Worm (Caenorhabditis elegans) whole organism, late embryonic: ENCODE results near the gene clec-6.

ENCODE experiments used
- C08G9.2 ChIP-seq: sonication (generic microtip); optimal IDR thresholded peaks from 2 replicates; lab custom pipeline; 2016; ENCODE audit warnings: mild to moderate bottlenecking, missing genetic modification characterization, moderate library complexity, missing compliant biosample characterization
- T23F11.4 ChIP-seq: fragments of 200-800 bp; sonication (Bioruptor generic); optimal IDR thresholded peaks from 2 replicates; lab custom pipeline; 2018; ENCODE audit warnings: mild to moderate bottlenecking, missing genetic modification characterization, missing compliant biosample characterization
- ahr-1 ChIP-seq: sonication (generic microtip); optimal IDR thresholded peaks from 2 replicates; lab custom pipeline; 2016; ENCODE audit warnings: missing genetic modification characterization, missing compliant biosample characterization
- ceh-14 ChIP-seq: sonication (generic microtip); optimal IDR thresholded peaks from 2 replicates; lab custom pipeline; 2016; ENCODE audit warnings: missing genotype, missing genetic modification characterization, missing compliant biosample characterization
- ceh-18 ChIP-seq: sonication (generic microtip); optimal IDR thresholded peaks from 2 replicates; lab custom pipeline; 2016; ENCODE audit warnings: missing genetic modification characterization, missing compliant biosample characterization
- ceh-2 ChIP-seq: sonication (generic microtip); optimal IDR thresholded peaks from 2 replicates; lab custom pipeline; 2016; ENCODE audit warnings: missing genotype, missing genetic modification characterization, missing compliant biosample characterization
- ceh-24 ChIP-seq: sonication (generic microtip); optimal IDR thresholded peaks from 2 replicates; lab custom pipeline; 2016; ENCODE audit warnings: mild to moderate bottlenecking, missing genetic modification characterization, missing compliant biosample characterization
- ceh-30 ChIP-seq: fragments of 150-350 bp; optimal IDR thresholded peaks from 2 replicates; lab custom pipeline; 2014; ENCODE audit warnings: missing biosample characterization, missing genetic modification characterization
- ceh-31 ChIP-seq: sonication (generic microtip); optimal IDR thresholded peaks from 2 replicates; lab custom pipeline; 2016; ENCODE audit warnings: missing genetic modification characterization, missing compliant biosample characterization
- ceh-34 ChIP-seq: sonication (generic microtip); optimal IDR thresholded peaks from 2 replicates; lab custom pipeline; 2016; ENCODE audit warnings: mild to moderate bottlenecking, missing genetic modification characterization, missing compliant biosample characterization
- ceh-45 ChIP-seq: fragments of 200-800 bp; sonication (Bioruptor generic); IDR thresholded peaks from 2 replicates; pipeline ENCODE4 v1.3.6; 2022; ENCODE audit warnings: missing genetic modification reagents, missing genetic modification characterization, missing compliant biosample characterization
- ceh-6 ChIP-seq: fragments of 200-800 bp; sonication (Bioruptor generic); optimal IDR thresholded peaks from 2 replicates; lab custom pipeline; 2018; ENCODE audit warnings: mild to moderate bottlenecking, missing genetic modification characterization, missing compliant biosample characterization
- ceh-9 ChIP-seq: sonication (generic microtip); optimal IDR thresholded peaks from 2 replicates; lab custom pipeline; 2016; ENCODE audit warnings: mild to moderate bottlenecking, missing genetic modification characterization, inconsistent platforms, missing compliant biosample characterization
- dmd-4 ChIP-seq: sonication (generic microtip); optimal IDR thresholded peaks from 2 replicates; lab custom pipeline; 2016; ENCODE audit warnings: borderline replicate concordance, missing genetic modification characterization, missing compliant biosample characterization
- eyg-1 ChIP-seq: sonication (generic microtip); optimal IDR thresholded peaks from 2 replicates; lab custom pipeline; 2016; ENCODE audit warnings: missing genotype, missing genetic modification characterization, missing compliant biosample characterization
- fkh-6 ChIP-seq: sonication (generic microtip); optimal IDR thresholded peaks from 2 replicates; lab custom pipeline; 2016; ENCODE audit warnings: missing genetic modification characterization, missing compliant biosample characterization
- gmeb-2 ChIP-seq: sonication (generic microtip); optimal IDR thresholded peaks from 2 replicates; lab custom pipeline; 2016; ENCODE audit warnings: missing genetic modification characterization, inconsistent platforms, missing compliant biosample characterization
- hlh-30 ChIP-seq: sonication (generic microtip); optimal IDR thresholded peaks from 2 replicates; lab custom pipeline; 2017; ENCODE audit warnings: antibody characterized with exemption, missing genetic modification characterization, missing compliant biosample characterization; ENCODE audit not compliant: insufficient read depth
- hlh-6 ChIP-seq: sonication (generic microtip); optimal IDR thresholded peaks from 2 replicates; lab custom pipeline; 2016; ENCODE audit warnings: missing genotype, missing genetic modification characterization, missing compliant biosample characterization
- hlh-8 ChIP-seq: sonication (generic microtip); optimal IDR thresholded peaks from 2 replicates; lab custom pipeline; 2016; ENCODE audit warnings: missing genotype, missing genetic modification characterization, missing compliant biosample characterization
- madf-2 ChIP-seq: sonication (generic microtip); optimal IDR thresholded peaks from 2 replicates; lab custom pipeline; 2017; ENCODE audit warnings: missing genetic modification characterization, missing compliant biosample characterization
- mec-3 ChIP-seq: sonication (generic microtip); optimal IDR thresholded peaks from 2 replicates; lab custom pipeline; 2016; ENCODE audit warnings: borderline replicate concordance, missing genetic modification characterization, missing compliant biosample characterization
- nfya-1 ChIP-seq: sonication (generic microtip); optimal IDR thresholded peaks from 2 replicates; lab custom pipeline; 2017; ENCODE audit warnings: missing genetic modification characterization, mild to moderate bottlenecking, missing compliant biosample characterization, antibody characterized with exemption, moderate library complexity
- pag-3 ChIP-seq: sonication (generic microtip); optimal IDR thresholded peaks from 2 replicates; lab custom pipeline; 2016; ENCODE audit warnings: missing compliant biosample characterization, missing genetic modification characterization, borderline replicate concordance
- pqm-1 ChIP-seq: sonication (generic microtip); optimal IDR thresholded peaks from 2 replicates; lab custom pipeline; 2016; ENCODE audit warnings: missing genetic modification characterization, missing compliant biosample characterization
- pros-1 ChIP-seq: fragments of 150-350 bp; optimal IDR thresholded peaks from 2 replicates; lab custom pipeline; 2014; ENCODE audit warnings: missing biosample characterization, missing genetic modification reagents, missing genetic modification characterization
- ref-2 ChIP-seq: sonication (generic microtip); optimal IDR thresholded peaks from 2 replicates; lab custom pipeline; 2016; ENCODE audit warnings: missing genetic modification characterization, missing compliant biosample characterization
- rnt-1 ChIP-seq: sonication (generic microtip); optimal IDR thresholded peaks from 2 replicates; lab custom pipeline; 2016; ENCODE audit warnings: missing genetic modification characterization, missing compliant biosample characterization
- sox-4 ChIP-seq: sonication (generic microtip); optimal IDR thresholded peaks from 2 replicates; lab custom pipeline; 2017; ENCODE audit warnings: mild to moderate bottlenecking, missing genetic modification characterization, inconsistent platforms, missing compliant biosample characterization
- syd-9 ChIP-seq: sonication (generic microtip); optimal IDR thresholded peaks from 2 replicates; lab custom pipeline; 2016; ENCODE audit warnings: mild to moderate bottlenecking, missing genetic modification characterization, moderate library complexity, missing compliant biosample characterization
- tbx-7 ChIP-seq: sonication (generic microtip); optimal IDR thresholded peaks from 2 replicates; lab custom pipeline; 2016; ENCODE audit warnings: missing genotype, missing genetic modification characterization, missing compliant biosample characterization
- unc-3 ChIP-seq, 2 experiments: fragments of 200-800 bp in 1 of 2; sonication (Bioruptor generic) in 1 of 2; sonication (generic microtip) in 1 of 2; conservative IDR thresholded peaks in 1 of 2; optimal IDR thresholded peaks in 1 of 2; 2 replicates each; pipeline versions ENCODE4 v1.3.6 to Lab custom; 2016 to 2022; ENCODE audit warnings: missing compliant biosample characterization in 2 of 2, missing genetic modification characterization in 2 of 2, missing genetic modification reagents in 1 of 2
- unc-42 ChIP-seq: sonication (generic microtip); optimal IDR thresholded peaks from 2 replicates; lab custom pipeline; 2016; ENCODE audit warnings: missing genotype, missing genetic modification characterization, missing compliant biosample characterization
- unc-55 ChIP-seq: sonication (generic microtip); optimal IDR thresholded peaks from 2 replicates; lab custom pipeline; 2017; ENCODE audit warnings: missing biosample characterization, missing genetic modification reagents, missing genetic modification characterization
- unc-86 ChIP-seq: sonication (generic microtip); optimal IDR thresholded peaks from 2 replicates; lab custom pipeline; 2016; ENCODE audit warnings: missing genetic modification characterization, missing compliant biosample characterization
- zip-5 ChIP-seq: sonication (generic microtip); optimal IDR thresholded peaks from 2 replicates; lab custom pipeline; 2016; ENCODE audit warnings: missing genetic modification characterization, missing compliant biosample characterization
- ztf-16 ChIP-seq: sonication (generic microtip); optimal IDR thresholded peaks from 2 replicates; lab custom pipeline; 2017; ENCODE audit warnings: missing genetic modification characterization, missing compliant biosample characterization

Gene clec-6

DNA sequence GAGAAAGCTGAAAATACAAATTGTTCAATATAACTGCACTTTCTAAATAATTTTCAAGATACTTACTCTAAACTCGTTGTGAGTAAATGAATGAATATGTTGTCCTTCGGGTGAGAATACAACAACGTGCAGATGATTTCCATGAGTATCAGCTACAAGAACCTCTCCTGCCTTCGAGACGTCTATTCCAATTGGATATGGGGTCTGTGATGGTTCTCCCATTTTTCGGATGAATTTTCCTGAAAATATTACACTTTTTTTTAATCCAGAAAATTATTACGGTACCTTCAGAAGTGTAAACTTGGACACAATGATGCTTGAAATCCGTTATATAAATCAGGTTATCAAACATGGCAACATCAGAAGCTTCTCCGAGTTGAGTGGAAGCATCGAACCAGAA, 8.1 kb upstream of the clec-6 start:
- TF ChIP-seq hlh-30 (tag; lab: Kevin White, UChicago) (no peak), T23F11.4 (no peak), rnt-1 (no peak), ceh-45 (GFP tag; lab: Robert Waterston, UW) (no peak), pqm-1 (no peak), eyg-1 (tag; lab: Kevin White, UChicago) (no peak), zip-5 (tag; lab: Kevin White, UChicago) (no peak), nfya-1 (no peak), madf-2 (tag; lab: Kevin White, UChicago) (no peak), syd-9 (no peak), ceh-2 (no peak), ceh-9 (tag; lab: Kevin White, UChicago) (no peak), dmd-4 (tag; lab: Kevin White, UChicago) (no peak), pag-3 (tag; lab: Kevin White, UChicago) (no peak)

DNA sequence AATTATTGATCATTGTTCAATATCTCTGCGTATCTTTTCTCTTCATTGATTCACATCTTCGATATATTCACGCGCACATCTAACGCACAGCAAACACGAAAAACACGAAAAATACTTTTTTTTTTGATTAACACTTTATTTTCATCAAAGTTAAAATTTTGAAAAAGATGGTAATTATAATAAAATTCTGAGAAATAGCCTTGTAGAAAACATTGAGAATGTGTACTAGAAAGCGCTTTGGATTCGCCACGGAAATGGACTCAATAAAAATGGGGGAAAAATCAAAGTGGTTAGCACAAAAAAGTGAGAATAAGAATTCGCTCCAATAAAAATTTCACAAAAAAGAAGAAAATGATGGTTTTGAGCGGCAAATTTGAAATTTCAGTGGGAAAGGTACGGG, 6.3 kb upstream of the clec-6 start, which contains the start of gene F26F4.6:
Gene F26F4.6 (minus strand): TSS at position 101 of the 400 bp plus-strand sequence.
- TF ChIP-seq ceh-2 (no peak), syd-9 (no peak), tbx-7 (tag; lab: Kevin White, UChicago) (no peak), ceh-24 (tag; lab: Kevin White, UChicago) (no peak), ztf-16 (no peak), pqm-1 (no peak), unc-86 (tag; lab: Kevin White, UChicago) (no peak), ceh-34 (tag; lab: Kevin White, UChicago) (no peak), ceh-14 (tag; lab: Kevin White, UChicago) (no peak), mec-3 (tag; lab: Kevin White, UChicago) (no peak), C08G9.2 (tag; lab: Kevin White, UChicago) (no peak), dmd-4 (tag; lab: Kevin White, UChicago) (no peak), unc-3 (GFP tag; conservative IDR thresholded peaks at IDR 0.05; lab: Robert Waterston, UW) (no peak), unc-3 (tag; optimal IDR thresholded peaks at IDR 0.05; lab: Kevin White, UChicago) (no peak), pag-3 (tag; lab: Kevin White, UChicago) (no peak), ceh-9 (tag; lab: Kevin White, UChicago) (no peak), gmeb-2 (tag; lab: Kevin White, UChicago) (no peak), pros-1 (tag; lab: Kevin White, UChicago) (no peak), hlh-8 (no peak), fkh-6 (no peak), T23F11.4 (no peak)

DNA sequence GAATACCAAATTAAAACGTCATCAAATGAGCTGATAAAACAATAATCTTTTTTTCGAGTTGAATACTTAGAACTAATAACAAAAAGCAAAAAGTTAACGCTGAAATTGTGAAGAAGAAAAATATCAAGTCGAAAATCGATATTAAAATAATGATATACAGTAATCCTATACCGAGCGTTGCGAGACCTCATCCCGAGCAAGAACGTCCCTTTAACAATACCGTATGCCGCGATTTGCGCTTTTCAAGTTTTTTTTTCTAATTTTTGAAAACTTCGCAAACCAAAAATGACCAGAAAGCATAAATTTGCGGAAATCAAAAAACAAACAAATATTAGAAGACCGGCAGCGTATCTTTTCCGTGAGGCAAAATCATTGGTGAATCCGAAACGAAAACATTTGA, 3.8 kb upstream of the clec-6 start, which contains the start of gene F26F4.5:
Gene F26F4.5 (minus strand): TSS at position 256 of the 400 bp plus-strand sequence.
- TF ChIP-seq ceh-9 (tag; lab: Kevin White, UChicago) (no peak), ceh-30 (tag; lab: Kevin White, UChicago) (no peak), nfya-1 (no peak)
- TF ChIP-seq, all 69 proteins: peak for 0

ce11 chrIII:4883429-4883828, 3.8 kb downstream of the clec-6 start, which contains the start of gene clec-5:
Gene clec-5 (minus strand): TSS chrIII:4883606.
- no peak for TF ChIP-seq unc-42
- no peak for TF ChIP-seq madf-2 (tag; lab: Kevin White, UChicago)
- TF ChIP-seq ceh-24 (tag; lab: Kevin White, UChicago) = no peak
- TF ChIP-seq hlh-6 (tag; lab: Kevin White, UChicago) = no peak
- TF ChIP-seq ref-2 (tag; lab: Kevin White, UChicago) = no peak
- no peak for TF ChIP-seq unc-55 (GFP tag; lab: Kevin White, UChicago)
- no peak for TF ChIP-seq ahr-1 (tag; lab: Kevin White, UChicago)
- TF ChIP-seq ceh-18 (tag; lab: Kevin White, UChicago) = no peak
- TF ChIP-seq unc-86 (tag; lab: Kevin White, UChicago) = no peak
- TF ChIP-seq ceh-6 (GFP tag; lab: Kevin White, UChicago) = no peak
- no peak for TF ChIP-seq sox-4 (tag; lab: Kevin White, UChicago)
- TF ChIP-seq hlh-30 (tag; lab: Kevin White, UChicago) = no peak
- no peak for TF ChIP-seq ceh-31 (tag; lab: Kevin White, UChicago)
- TF ChIP-seq, all 69 proteins: peak for 0
